Worm (Caenorhabditis elegans): Measurements from ENCODE around the gene cyp-25A1.

The cyp-25A1 gene

DNA sequence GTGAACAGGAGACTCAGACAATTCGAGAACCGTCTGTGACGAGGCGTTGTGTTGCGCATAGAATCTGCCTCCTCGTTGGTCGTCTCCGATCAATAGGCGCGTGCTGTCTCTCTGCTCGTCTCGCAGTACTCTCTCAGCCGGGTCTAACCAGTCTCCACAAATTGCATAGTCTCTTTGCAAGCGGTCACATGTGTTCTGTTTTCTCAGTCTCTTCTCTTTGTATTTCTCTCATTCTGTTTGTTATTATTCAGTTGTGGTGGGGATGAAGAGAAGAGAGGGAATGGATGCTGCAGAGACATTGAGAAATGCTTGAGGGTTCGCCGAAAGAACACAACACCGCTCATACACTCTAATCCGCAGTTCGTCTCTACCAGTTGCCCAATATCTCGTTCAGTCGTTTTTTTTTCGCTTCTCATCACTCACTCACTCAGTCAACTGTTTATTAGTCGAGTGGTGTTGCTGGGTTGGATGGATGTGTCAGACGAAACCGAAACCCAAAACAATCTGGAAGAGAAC lies 31.0 kb upstream of the cyp-25A1 start (continued):
- peak; percentile 62 for TF ChIP-seq unc-86 (tag; optimal IDR thresholded peaks at IDR 0.05)
- peak; percentile 37 for TF ChIP-seq lim-6 (tag; optimal IDR thresholded peaks at IDR 0.05)
- TF ChIP-seq unc-42 (tag; optimal IDR thresholded peaks at IDR 0.05): peak; percentile 85
- peak; percentile 41 for TF ChIP-seq C08G9.2 (tag; optimal IDR thresholded peaks at IDR 0.05)
- TF ChIP-seq unc-3 (GFP tag; conservative IDR thresholded peaks at IDR 0.05): no peak
- no peak for TF ChIP-seq unc-3 (tag; optimal IDR thresholded peaks at IDR 0.05)
- peak; percentile 95 for TF ChIP-seq pros-1 (tag; optimal IDR thresholded peaks at IDR 0.05)
- no peak for TF ChIP-seq fkh-10 (GFP tag; optimal IDR thresholded peaks at IDR 0.05)
- peak; percentile 86 for TF ChIP-seq tbx-2 (tag; optimal IDR thresholded peaks at IDR 0.05)
- TF ChIP-seq nfya-1 (tag; optimal IDR thresholded peaks at IDR 0.05): peak; percentile 98
- peak; percentile 85 for TF ChIP-seq F13H6.1 (tag; optimal IDR thresholded peaks at IDR 0.05)
- TF ChIP-seq ceh-30 (tag; optimal IDR thresholded peaks at IDR 0.05): peak; percentile 94
- no peak for TF ChIP-seq ceh-22 (tag; optimal IDR thresholded peaks at IDR 0.05)
- peak; percentile 78 for TF ChIP-seq pax-1 (tag; optimal IDR thresholded peaks at IDR 0.05)
- no peak for TF ChIP-seq ceh-24 (tag; optimal IDR thresholded peaks at IDR 0.05)
- TF ChIP-seq eyg-1 (tag; optimal IDR thresholded peaks at IDR 0.05): no peak
- no peak for TF ChIP-seq nhr-232 (tag; optimal IDR thresholded peaks at IDR 0.05)

DNA sequence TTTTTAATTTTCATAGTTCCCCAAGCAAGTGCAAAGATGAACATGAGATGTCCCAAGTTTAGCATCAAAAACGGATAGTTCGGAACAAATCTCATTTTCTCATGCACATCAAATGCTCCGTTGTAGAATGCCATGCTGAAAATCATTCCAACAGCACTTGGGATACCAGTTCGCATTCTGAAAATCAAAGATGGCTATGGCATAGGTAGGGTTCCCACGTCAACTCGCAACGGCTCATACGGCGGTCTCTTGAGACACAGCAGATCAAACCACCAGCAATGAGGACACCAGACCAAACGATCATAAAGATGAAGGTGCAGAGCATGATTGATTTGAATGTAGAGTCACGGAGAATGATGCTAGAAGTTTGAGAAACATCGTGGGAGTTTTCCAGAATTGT lies 29.3 kb upstream of the cyp-25A1 start:
- TF ChIP-seq ceh-9 (tag; optimal IDR thresholded peaks at IDR 0.05): no peak
- TF ChIP-seq ama-1 (optimal IDR thresholded peaks at IDR 0.05): no peak
- no peak for TF ChIP-seq unc-55 (GFP tag; optimal IDR thresholded peaks at IDR 0.05)
- TF ChIP-seq unc-3 (GFP tag; conservative IDR thresholded peaks at IDR 0.05): no peak
- TF ChIP-seq unc-3 (tag; optimal IDR thresholded peaks at IDR 0.05): no peak
- TF ChIP-seq ceh-30 (tag; optimal IDR thresholded peaks at IDR 0.05): no peak
- TF ChIP-seq ceh-14 (tag; optimal IDR thresholded peaks at IDR 0.05): no peak
- TF ChIP-seq hlh-15 (tag; optimal IDR thresholded peaks at IDR 0.05): no peak
- no peak for TF ChIP-seq hlh-6 (tag; optimal IDR thresholded peaks at IDR 0.05)
- no peak for TF ChIP-seq ceh-31 (tag; optimal IDR thresholded peaks at IDR 0.05)
- TF ChIP-seq pha-2 (tag; optimal IDR thresholded peaks at IDR 0.05): no peak
- no peak for TF ChIP-seq nhr-232 (tag; optimal IDR thresholded peaks at IDR 0.05)
- TF ChIP-seq F13H6.1 (tag; optimal IDR thresholded peaks at IDR 0.05): no peak
- no peak for TF ChIP-seq madf-2 (tag; optimal IDR thresholded peaks at IDR 0.05)
- TF ChIP-seq fkh-10 (GFP tag; optimal IDR thresholded peaks at IDR 0.05): no peak
- no peak for TF ChIP-seq zip-5 (tag; optimal IDR thresholded peaks at IDR 0.05)
- TF ChIP-seq gmeb-2 (tag; optimal IDR thresholded peaks at IDR 0.05): no peak
- TF ChIP-seq ceh-24 (tag; optimal IDR thresholded peaks at IDR 0.05): no peak

ce11 chrIII:3804422-3804821 lies 28.0 kb upstream of the cyp-25A1 start, which contains the start of gene xbx-5:
Gene xbx-5, minus strand, starts transcription at chrIII:3804477.
- TF ChIP-seq K09A11.1 (tag; optimal IDR thresholded peaks at IDR 0.05; ENCODE audit: insufficient read depth) (no peak), ceh-2 (tag; optimal IDR thresholded peaks at IDR 0.05) (no peak)

DNA sequence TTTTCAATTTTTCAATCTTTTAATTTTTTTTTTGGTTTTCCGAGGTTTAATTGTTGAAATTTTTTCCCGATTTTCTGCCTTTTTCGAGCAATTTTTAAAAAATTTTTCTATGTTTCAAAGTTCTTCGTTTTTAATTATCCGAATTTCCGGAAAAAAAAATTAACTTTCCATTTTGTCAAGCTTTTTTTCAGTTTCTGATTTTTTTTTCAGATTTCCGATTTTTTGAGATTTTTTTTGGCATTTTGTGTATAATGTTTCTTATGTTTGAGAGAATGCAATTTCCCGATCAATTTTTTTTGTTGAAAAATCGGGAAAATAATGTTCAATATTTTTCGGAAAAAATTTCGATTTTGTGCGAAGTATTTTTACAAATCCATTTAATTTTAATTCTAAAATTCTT lies 25.5 kb upstream of the cyp-25A1 start:
- TF ChIP-seq elt-2 (tag; optimal IDR thresholded peaks at IDR 0.05): no peak
- TF ChIP-seq pag-3 (tag; optimal IDR thresholded peaks at IDR 0.05; ENCODE audit: borderline replicate concordance): no peak
- no peak for TF ChIP-seq K02D7.2 (tag; optimal IDR thresholded peaks at IDR 0.05)
- no peak for TF ChIP-seq hlh-15 (tag; optimal IDR thresholded peaks at IDR 0.05)
- TF ChIP-seq T23F11.4 (GFP tag; optimal IDR thresholded peaks at IDR 0.05): no peak
- TF ChIP-seq ama-1 (optimal IDR thresholded peaks at IDR 0.05): no peak
- no peak for TF ChIP-seq dve-1 (tag; optimal IDR thresholded peaks at IDR 0.05)
- no peak for TF ChIP-seq pat-9 (tag; optimal IDR thresholded peaks at IDR 0.05)
- no peak for TF ChIP-seq ahr-1 (tag; optimal IDR thresholded peaks at IDR 0.05)

All from whole organism, late embryonic.